Fruit fly (Drosophila melanogaster): Measurements from ENCODE around the gene CG4658.

CG4658 gene

DNA sequence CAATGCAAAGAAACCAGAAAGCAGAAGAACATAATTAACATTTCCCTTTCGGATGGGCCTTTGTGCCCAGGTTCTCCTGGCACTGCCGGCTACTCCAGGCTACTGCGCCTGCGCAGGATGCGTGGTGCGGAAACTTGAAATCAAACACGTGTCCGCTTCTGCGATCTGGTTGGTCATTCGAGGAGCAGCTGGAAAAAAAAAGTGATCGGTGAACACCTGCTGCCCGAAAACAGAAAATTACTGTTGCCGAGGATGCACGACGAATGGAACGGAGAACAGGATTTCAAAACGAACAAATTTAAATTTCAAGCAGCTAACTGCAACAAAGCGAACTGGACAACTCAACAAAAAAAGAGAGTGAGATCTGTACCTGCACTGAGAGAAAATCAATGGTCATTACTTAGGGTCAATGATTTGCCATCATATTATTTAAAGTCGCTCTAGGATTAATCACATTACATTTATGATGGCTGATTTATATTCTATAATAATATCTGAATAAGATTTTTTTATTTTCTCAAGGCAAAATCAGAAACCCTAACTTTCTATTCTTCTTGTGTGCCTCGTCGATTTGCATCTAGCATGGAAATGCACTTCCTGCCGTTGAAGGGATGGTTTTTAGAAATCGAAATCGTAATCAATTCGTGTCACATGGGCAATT, 33.0 kb downstream of the CG4658 start (continued):
- TF ChIP-seq fkh (GFP tag; optimal IDR thresholded peaks at IDR 0.05) = no peak
- TF ChIP-seq lz (GFP tag; optimal IDR thresholded peaks at IDR 0.05) = peak; percentile 56
- TF ChIP-seq spab (GFP tag; optimal IDR thresholded peaks at IDR 0.05) = peak; percentile 40
- TF ChIP-seq Hr39 (GFP tag; optimal IDR thresholded peaks at IDR 0.05) = peak; percentile 30
- TF ChIP-seq CG11294 (GFP tag; IDR thresholded peaks at IDR 0.05) = no peak
- no peak for TF ChIP-seq CG6792 (GFP tag; optimal IDR thresholded peaks at IDR 0.05)
- TF ChIP-seq Hr4 (GFP tag; optimal IDR thresholded peaks at IDR 0.05) = no peak
- TF ChIP-seq OdsH (GFP tag; optimal IDR thresholded peaks at IDR 0.05) = peak; percentile 38
- TF ChIP-seq CG6276 (GFP tag; optimal IDR thresholded peaks at IDR 0.05) = no peak
- peak; percentile 62 for TF ChIP-seq acj6 (GFP tag; optimal IDR thresholded peaks at IDR 0.05)
- no peak for TF ChIP-seq CG9139 (GFP tag; optimal IDR thresholded peaks at IDR 0.05)
- peak; percentile 41 for TF ChIP-seq CG3032 (tag; optimal IDR thresholded peaks at IDR 0.05)
- no peak for TF ChIP-seq dac (GFP tag; optimal IDR thresholded peaks at IDR 0.05)
- TF ChIP-seq eg (GFP tag; IDR thresholded peaks at IDR 0.05) = no peak
- TF ChIP-seq CG11762 (GFP tag; optimal IDR thresholded peaks at IDR 0.05; ENCODE audit: insufficient read depth) = no peak
- peak; percentile 44 for TF ChIP-seq cyc (GFP tag; optimal IDR thresholded peaks at IDR 0.05)
- peak; percentile 3 for TF ChIP-seq CG11902 (GFP tag; optimal IDR thresholded peaks at IDR 0.05)
- TF ChIP-seq CG32006 (GFP tag; optimal IDR thresholded peaks at IDR 0.05) = no peak
- no peak for TF ChIP-seq salr (GFP tag; optimal IDR thresholded peaks at IDR 0.05)
- no peak for TF ChIP-seq CG8119 (GFP tag; IDR thresholded peaks at IDR 0.05)
- peak; percentile 54 for TF ChIP-seq Sox102F (GFP tag; optimal IDR thresholded peaks at IDR 0.05)
- no peak for TF ChIP-seq CG4318 (GFP tag; optimal IDR thresholded peaks at IDR 0.05)
- no peak for TF ChIP-seq CG6163 (GFP tag; IDR thresholded peaks at IDR 0.05)
- TF ChIP-seq Ets21C (GFP tag; optimal IDR thresholded peaks at IDR 0.05) = no peak
- TF ChIP-seq pdm3 (GFP tag; optimal IDR thresholded peaks at IDR 0.05) = peak; percentile 9
- no peak for TF ChIP-seq CG8632 (GFP tag; optimal IDR thresholded peaks at IDR 0.05)
- TF ChIP-seq CG3919 (GFP tag; optimal IDR thresholded peaks at IDR 0.05) = peak; percentile 55
- no peak for TF ChIP-seq Sox15 (GFP tag; optimal IDR thresholded peaks at IDR 0.05)
- no peak for TF ChIP-seq CG16779 (tag; optimal IDR thresholded peaks at IDR 0.05)
- TF ChIP-seq vri (GFP tag; optimal IDR thresholded peaks at IDR 0.05) = no peak
- TF ChIP-seq Eip78C (GFP tag) = peak; percentile 88
- TF ChIP-seq ss (GFP tag; optimal IDR thresholded peaks at IDR 0.05) = peak; percentile 16 to 22
- TF ChIP-seq Met (GFP tag; optimal IDR thresholded peaks at IDR 0.05) = peak; percentile 55
- no peak for TF ChIP-seq CG6854 (GFP tag; optimal IDR thresholded peaks at IDR 0.05)
- TF ChIP-seq net (GFP tag; optimal IDR thresholded peaks at IDR 0.05) = peak; percentile 27
- no peak for TF ChIP-seq fd85E (GFP tag; optimal IDR thresholded peaks at IDR 0.05)
- peak; percentile 11 for TF ChIP-seq dsx (GFP tag; optimal IDR thresholded peaks at IDR 0.05; ENCODE audit: poor library complexity, severe bottlenecking)
- TF ChIP-seq Gug (GFP tag; IDR thresholded peaks at IDR 0.05) = no peak
- TF ChIP-seq Hr38 (GFP tag; optimal IDR thresholded peaks at IDR 0.05) = no peak
- TF ChIP-seq CG10631 (GFP tag; optimal IDR thresholded peaks at IDR 0.05) = peak; percentile 2
- no peak for TF ChIP-seq Lpt (GFP tag; optimal IDR thresholded peaks at IDR 0.05)
- TF ChIP-seq Smox (GFP tag; optimal IDR thresholded peaks at IDR 0.05) = peak; percentile 63

DNA sequence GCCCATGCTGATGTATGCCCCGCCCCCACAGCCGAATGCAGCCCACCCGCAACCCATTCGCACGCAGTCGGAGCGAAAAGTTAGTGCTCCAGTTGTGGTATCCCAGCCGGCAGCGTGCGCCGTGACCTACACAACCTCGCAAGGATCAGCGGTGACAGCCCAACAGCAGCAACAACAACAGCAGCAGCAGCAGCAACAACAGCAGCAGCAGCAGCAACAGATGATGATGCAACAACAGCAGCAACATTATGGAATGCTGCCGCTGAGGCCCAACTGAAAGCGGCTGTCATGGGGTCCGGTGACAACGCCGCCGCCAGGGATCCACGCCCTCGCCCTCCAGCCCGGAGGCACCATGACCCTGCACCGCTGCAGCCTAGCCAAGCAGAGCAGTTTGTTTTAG, 37.5 kb downstream of the CG4658 start:
- no peak for TF ChIP-seq achi (GFP tag; optimal IDR thresholded peaks at IDR 0.05)
- TF ChIP-seq pdm3 (GFP tag; optimal IDR thresholded peaks at IDR 0.05) = no peak
- no peak for TF ChIP-seq topi (GFP tag; optimal IDR thresholded peaks at IDR 0.05)
- TF ChIP-seq CG11902 (GFP tag; optimal IDR thresholded peaks at IDR 0.05) = no peak
- no peak for TF ChIP-seq CG1621 (tag; optimal IDR thresholded peaks at IDR 0.05)
- TF ChIP-seq CG11294 (GFP tag; IDR thresholded peaks at IDR 0.05) = no peak
- no peak for TF ChIP-seq acj6 (GFP tag; optimal IDR thresholded peaks at IDR 0.05)
- TF ChIP-seq CG10669 (GFP tag; optimal IDR thresholded peaks at IDR 0.05) = no peak
- TF ChIP-seq CG8319 (GFP tag; optimal IDR thresholded peaks at IDR 0.05) = no peak
- no peak for TF ChIP-seq salr (GFP tag; optimal IDR thresholded peaks at IDR 0.05)
